Worm (Caenorhabditis elegans) whole organism, L4 larva: ENCODE results near the gene R01H2.1.

Experiments used
- F10B5.3 ChIP-seq: sonication (generic microtip); optimal IDR thresholded peaks from 2 replicates; lab custom pipeline; 2016; ENCODE audit warnings: mild to moderate bottlenecking, missing genetic modification characterization, missing compliant biosample characterization
- F26F4.8 ChIP-seq: fragments of 200-800 bp; sonication (Bioruptor generic); conservative IDR thresholded peaks from 2 replicates; pipeline ENCODE4 v1.3.6; 2022; ENCODE audit warnings: missing genetic modification characterization, missing compliant biosample characterization
- F37D6.2 ChIP-seq: sonication (generic microtip); optimal IDR thresholded peaks from 2 replicates; lab custom pipeline; 2016; ENCODE audit warnings: mild to moderate bottlenecking, missing genetic modification characterization, missing compliant biosample characterization
- F49E8.2 ChIP-seq: sonication (generic microtip); optimal IDR thresholded peaks from 2 replicates; lab custom pipeline; 2016; ENCODE audit warnings: missing compliant biosample characterization, mild to moderate bottlenecking, missing genetic modification characterization, borderline replicate concordance
- R02D3.7 ChIP-seq: fragments of 150-350 bp; sonication (generic microtip); optimal IDR thresholded peaks from 3 replicates; lab custom pipeline; 2014; ENCODE audit warnings: missing biosample characterization, missing genetic modification characterization
- T26A8.4 ChIP-seq: fragments of 200-800 bp; sonication (Bioruptor generic); IDR thresholded peaks from 2 replicates; pipeline ENCODE4 v1.3.6; 2022; ENCODE audit warnings: missing genetic modification characterization, missing compliant biosample characterization
- Y105C5A.15 ChIP-seq: fragments of 200-800 bp; sonication (Bioruptor generic); IDR thresholded peaks from 2 replicates; pipeline ENCODE4 v1.3.6; 2022; ENCODE audit warnings: missing genetic modification characterization, missing compliant biosample characterization
- Y5F2A.4 ChIP-seq: fragments of 200-800 bp; sonication (Bioruptor generic); optimal IDR thresholded peaks from 2 replicates; lab custom pipeline; 2018; ENCODE audit warnings: mild to moderate bottlenecking, missing genetic modification characterization, missing compliant biosample characterization
- ZK337.2 ChIP-seq: fragments of 200-800 bp; sonication (Bioruptor generic); IDR thresholded peaks from 2 replicates; pipeline ENCODE4 v1.3.6; 2022; ENCODE audit warnings: missing genetic modification reagents, missing genetic modification characterization, missing compliant biosample characterization
- aha-1 ChIP-seq: fragments of 150-350 bp; peaks from one replicate; lab custom pipeline; 2014; ENCODE audit warnings: missing biosample characterization, missing genetic modification characterization
- aly-2 ChIP-seq: sonication (generic microtip); optimal IDR thresholded peaks from 2 replicates; lab custom pipeline; 2018; ENCODE audit warnings: missing biosample characterization, missing genetic modification characterization
- arid-1 ChIP-seq: fragments of 200-800 bp; sonication (Bioruptor generic); conservative IDR thresholded peaks from 2 replicates; pipeline ENCODE4 v1.3.6; 2022; ENCODE audit warnings: missing genetic modification reagents, missing genetic modification characterization, missing compliant biosample characterization
- ceh-32 ChIP-seq: sonication (generic microtip); optimal IDR thresholded peaks from 2 replicates; lab custom pipeline; 2016; ENCODE audit warnings: mild to moderate bottlenecking, missing genetic modification characterization, missing compliant biosample characterization; ENCODE audit not compliant: poor library complexity
- ceh-82 ChIP-seq: sonication (generic microtip); optimal IDR thresholded peaks from 2 replicates; lab custom pipeline; 2017; ENCODE audit warnings: missing biosample characterization, missing genetic modification characterization
- daf-16 ChIP-seq, 3 experiments: sonication (generic microtip); optimal IDR thresholded peaks; 2 replicates each; lab custom pipeline; 2016 to 2017; ENCODE audit warnings: missing genetic modification characterization in 3 of 3, missing genetic modification reagents in 3 of 3, mild to moderate bottlenecking in 2 of 3, missing compliant biosample characterization in 2 of 3, missing biosample characterization in 1 of 3, moderate library complexity in 1 of 3
- daf-8 ChIP-seq: fragments of 200-800 bp; sonication (Bioruptor generic); IDR thresholded peaks from 2 replicates; pipeline ENCODE4 v1.3.6; 2022; ENCODE audit warnings: missing genetic modification characterization, missing compliant biosample characterization
- dmd-6 ChIP-seq: fragments of 200-800 bp; sonication (Bioruptor generic); IDR thresholded peaks from 2 replicates; pipeline ENCODE4 v1.3.6; 2022; ENCODE audit warnings: missing genetic modification reagents, missing genetic modification characterization, missing compliant biosample characterization
- duxl-1 ChIP-seq: sonication (generic microtip); optimal IDR thresholded peaks from 2 replicates; lab custom pipeline; 2016; ENCODE audit warnings: mild to moderate bottlenecking, missing genetic modification characterization, moderate library complexity, missing compliant biosample characterization; ENCODE audit not compliant: poor library complexity
- dve-1 ChIP-seq: sonication (generic microtip); optimal IDR thresholded peaks from 2 replicates; lab custom pipeline; 2017; ENCODE audit warnings: antibody characterized with exemption, mild to moderate bottlenecking, missing genetic modification characterization, missing compliant biosample characterization; ENCODE audit not compliant: insufficient read depth
- fkh-10 ChIP-seq: fragments of 150-350 bp; optimal IDR thresholded peaks from 2 replicates; lab custom pipeline; 2014; ENCODE audit warnings: missing biosample characterization, missing genetic modification reagents, missing genetic modification characterization
- gei-8 ChIP-seq: fragments of 200-800 bp; sonication (Bioruptor generic); optimal IDR thresholded peaks from 2 replicates; lab custom pipeline; 2018; ENCODE audit warnings: mild to moderate bottlenecking, missing genetic modification characterization, missing compliant biosample characterization
- hlh-11 ChIP-seq: fragments of 200-800 bp; sonication (Bioruptor generic); optimal IDR thresholded peaks from 2 replicates; lab custom pipeline; 2018; ENCODE audit warnings: mild to moderate bottlenecking, missing genetic modification characterization, missing compliant biosample characterization
- hlh-30 ChIP-seq: sonication (generic microtip); optimal IDR thresholded peaks from 2 replicates; lab custom pipeline; 2017; ENCODE audit warnings: antibody characterized with exemption, mild to moderate bottlenecking, missing genetic modification characterization, missing compliant biosample characterization; ENCODE audit not compliant: insufficient read depth
- lim-7 ChIP-seq: fragments of 200-800 bp; sonication (Bioruptor generic); IDR thresholded peaks from 2 replicates; pipeline ENCODE4 v1.3.6; 2022; ENCODE audit warnings: missing genetic modification characterization, missing compliant biosample characterization
- lin-29 ChIP-seq: fragments of 200-800 bp; sonication (Bioruptor generic); IDR thresholded peaks from 2 replicates; pipeline ENCODE4 v1.3.6; 2022; ENCODE audit warnings: missing genetic modification reagents, missing genetic modification characterization, missing compliant biosample characterization
- lin-38 ChIP-seq: fragments of 200-800 bp; sonication (Bioruptor generic); IDR thresholded peaks from 2 replicates; pipeline ENCODE4 v1.3.6; 2022; ENCODE audit warnings: missing genetic modification reagents, missing genetic modification characterization, missing compliant biosample characterization
- lin-39 ChIP-seq: fragments of 150-350 bp; optimal IDR thresholded peaks from 2 replicates; lab custom pipeline; 2014; ENCODE audit warnings: missing biosample characterization, missing genetic modification reagents, missing genetic modification characterization
- lsy-2 ChIP-seq, 2 experiments: fragments of 150-350 bp in 1 of 2; sonication (generic microtip) in 1 of 2; optimal IDR thresholded peaks; 2 replicates each; lab custom pipeline; 2014 to 2017; ENCODE audit warnings: missing biosample characterization in 2 of 2, missing genetic modification characterization in 2 of 2
- mep-1 ChIP-seq: fragments of 150-350 bp; sonication (generic microtip); optimal IDR thresholded peaks from 3 replicates; lab custom pipeline; 2014; ENCODE audit warnings: missing biosample characterization, missing genetic modification characterization
- nhr-11 ChIP-seq: fragments of 150-350 bp; optimal IDR thresholded peaks from 2 replicates; lab custom pipeline; 2014; ENCODE audit warnings: missing biosample characterization, missing genetic modification characterization
- nhr-25 ChIP-seq: sonication (generic microtip); optimal IDR thresholded peaks from 2 replicates; lab custom pipeline; 2017; ENCODE audit warnings: missing genetic modification characterization, mild to moderate bottlenecking, missing compliant biosample characterization, antibody characterized with exemption, moderate library complexity, borderline replicate concordance; ENCODE audit not compliant: insufficient read depth
- nhr-28 ChIP-seq: fragments of 150-350 bp; optimal IDR thresholded peaks from 2 replicates; lab custom pipeline; 2014; ENCODE audit warnings: missing biosample characterization, missing genetic modification characterization
- nhr-76 ChIP-seq: fragments of 150-350 bp; optimal IDR thresholded peaks from 2 replicates; lab custom pipeline; 2014; ENCODE audit warnings: missing biosample characterization, missing genetic modification characterization
- pqm-1 ChIP-seq: sonication (generic microtip); optimal IDR thresholded peaks from 2 replicates; lab custom pipeline; 2017; ENCODE audit warnings: missing biosample characterization, missing genetic modification characterization
- snpc-1.2 ChIP-seq: fragments of 200-800 bp; sonication (Bioruptor generic); IDR thresholded peaks from 2 replicates; pipeline ENCODE4 v1.3.6; 2022; ENCODE audit warnings: missing genetic modification reagents, missing genetic modification characterization, missing compliant biosample characterization
- snpc-4 ChIP-seq: fragments of 150-350 bp; optimal IDR thresholded peaks from 2 replicates; lab custom pipeline; 2014; ENCODE audit warnings: missing biosample characterization, missing genetic modification characterization
- unc-130 ChIP-seq: sonication (generic microtip); optimal IDR thresholded peaks from 2 replicates; lab custom pipeline; 2016; ENCODE audit warnings: missing genetic modification reagents, missing genetic modification characterization, missing compliant biosample characterization
- unc-62 ChIP-seq, 3 experiments: fragments of 150-350 bp in 1 of 3; sonication (generic microtip); optimal IDR thresholded peaks in 2 of 3; peaks in 1 of 3; 1 replicate in 1 of 3; 2 replicates in 2 of 3; lab custom pipeline; 2014 to 2017; ENCODE audit warnings: missing biosample characterization in 3 of 3, missing genetic modification characterization in 3 of 3, missing genetic modification reagents in 3 of 3, missing genotype in 1 of 3
- zag-1 ChIP-seq: fragments of 150-350 bp; optimal IDR thresholded peaks from 2 replicates; lab custom pipeline; 2014; ENCODE audit warnings: missing biosample characterization, missing genetic modification characterization
- zfp-3 ChIP-seq: fragments of 200-800 bp; sonication (Bioruptor generic); conservative IDR thresholded peaks from 2 replicates; pipeline ENCODE4 v1.3.6; 2022; ENCODE audit warnings: missing genetic modification reagents, missing genetic modification characterization, missing compliant biosample characterization
- ztf-11 ChIP-seq: fragments of 150-350 bp; optimal IDR thresholded peaks from 2 replicates; lab custom pipeline; 2014; ENCODE audit warnings: missing biosample characterization, missing genetic modification characterization

Gene R01H2.1

ce11 chrIII:7106854-7107253 lies 44.2 kb downstream of the R01H2.1 start (continued):
- TF ChIP-seq R02D3.7 (tag; lab: Kevin White, UChicago) (no peak), ceh-32 (no peak), hlh-11 (tag; lab: Kevin White, UChicago) (peak; percentile 57), F10B5.3 (tag; lab: Kevin White, UChicago) (no peak), daf-16 (GFP tag; optimal IDR thresholded peaks at IDR 0.05; lab: Kevin White, UChicago) (no peak), daf-16 (tag; optimal IDR thresholded peaks at IDR 0.05; lab: Kevin White, UChicago) (peak; percentile 85), nhr-76 (no peak)

ce11 chrIII:7107965-7108364 lies 45.3 kb downstream of the R01H2.1 start, which contains the start of gene odd-1:
odd-1 (plus strand) TSS chrIII:7108313.
- no peak for TF ChIP-seq nhr-11
- TF ChIP-seq arid-1 (GFP tag; lab: Robert Waterston, UW): no peak
- TF ChIP-seq fkh-10 (GFP tag; lab: Kevin White, UChicago): no peak
- TF ChIP-seq F10B5.3 (tag; lab: Kevin White, UChicago): no peak
- no peak for TF ChIP-seq daf-8 (GFP tag; lab: Robert Waterston, UW)
- TF ChIP-seq pqm-1: peak; percentile 77
- TF ChIP-seq nhr-28 (tag; lab: Kevin White, UChicago): peak; percentile 30
- no peak for TF ChIP-seq R02D3.7 (tag; lab: Kevin White, UChicago)
- TF ChIP-seq lin-39 (tag; lab: Kevin White, UChicago): no peak
- TF ChIP-seq lin-38 (GFP tag; lab: Robert Waterston, UW): no peak
- no peak for TF ChIP-seq ceh-82
- no peak for TF ChIP-seq mep-1 (tag; lab: Kevin White, UChicago)
- peak; percentile 24; the same call in 1 of the 2 replicates for TF ChIP-seq dmd-6 (GFP tag; lab: Robert Waterston, UW)
- peak; percentile 33 for TF ChIP-seq dve-1
- no peak for TF ChIP-seq gei-8
- TF ChIP-seq aha-1: peak; percentile 82
- no peak for TF ChIP-seq zfp-3 (GFP tag; lab: Robert Waterston, UW)
- TF ChIP-seq unc-130: no peak
- TF ChIP-seq Y5F2A.4 (GFP tag; lab: Kevin White, UChicago): no peak
- TF ChIP-seq ZK337.2: no peak
- TF ChIP-seq lsy-2 (tag; optimal IDR thresholded peaks at IDR 0.05; lab: Kevin White, UChicago): no peak
- TF ChIP-seq zag-1 (tag; lab: Kevin White, UChicago): no peak
- TF ChIP-seq snpc-1.2 (GFP tag; lab: Robert Waterston, UW): no peak
- TF ChIP-seq lim-7 (GFP tag; lab: Robert Waterston, UW): no peak
- no peak for TF ChIP-seq snpc-4
- TF ChIP-seq daf-16 (GFP tag; optimal IDR thresholded peaks at IDR 0.05; lab: Kevin White, UChicago): no peak
- peak; percentile 49 for TF ChIP-seq daf-16 (tag; optimal IDR thresholded peaks at IDR 0.05; lab: Kevin White, UChicago)
- no peak for TF ChIP-seq hlh-30 (tag; lab: Kevin White, UChicago)
- TF ChIP-seq hlh-11 (tag; lab: Kevin White, UChicago): peak; percentile 9
- TF ChIP-seq Y105C5A.15 (GFP tag; lab: Robert Waterston, UW): no peak
- TF ChIP-seq F37D6.2 (tag; lab: Kevin White, UChicago): no peak
- TF ChIP-seq lin-29 (GFP tag; lab: Robert Waterston, UW): no peak
- no peak for TF ChIP-seq nhr-25 (tag; lab: Kevin White, UChicago)
- no peak for TF ChIP-seq F26F4.8
- TF ChIP-seq, all 104 proteins: peak for 7

ce11 chrIII:7111793-7112192 lies 49.1 kb downstream of the R01H2.1 start, which contains the start of gene B0280.7:
B0280.7 (minus strand) TSS chrIII:7111893.
- no peak for TF ChIP-seq daf-8 (GFP tag; lab: Robert Waterston, UW)
- no peak for TF ChIP-seq unc-62 (GFP tag; optimal IDR thresholded peaks at IDR 0.05 in 1 of 2; lab: Kevin White, UChicago)
- no peak for TF ChIP-seq unc-62 (tag; optimal IDR thresholded peaks at IDR 0.05; lab: Kevin White, UChicago)
- TF ChIP-seq T26A8.4 (GFP tag; lab: Robert Waterston, UW): no peak
- TF ChIP-seq ceh-32: no peak
- no peak for TF ChIP-seq aly-2 (tag; lab: Kevin White, UChicago)
- no peak for TF ChIP-seq ztf-11 (tag; lab: Kevin White, UChicago)
- TF ChIP-seq F49E8.2 (tag; lab: Kevin White, UChicago): no peak
- no peak for TF ChIP-seq duxl-1 (tag; lab: Kevin White, UChicago)
- TF ChIP-seq, all 104 proteins: peak for 0
